Fruit fly (Drosophila melanogaster) Kc167 (cell line): ENCODE results near the gene CG33177.

Experiments used
- Sin3A ChIP-seq: fragments of >200 bp; optimal IDR thresholded peaks from 2 replicates; lab custom pipeline; 2018; ENCODE audit warnings: missing external identifiers
- psq ChIP-seq: fragments of >200 bp; optimal IDR thresholded peaks from 2 replicates; lab custom pipeline; 2017; ENCODE audit warnings: missing external identifiers

- TF ChIP-seq psq (lab: Kevin White, UChicago) (no peak), Sin3A (lab: Kevin White, UChicago) (no peak)
Measured at dm6 chrX:15077576-15078136, 3.5 kb upstream of the CG33177 start.
